Worm (Caenorhabditis elegans) whole organism, young adult: ENCODE measurements around the gene svh-11.

Source experiments
- B0019.2 ChIP-seq: fragments of 200-800 bp; sonication (Bioruptor generic); conservative IDR thresholded peaks from 2 replicates; pipeline ENCODE4 v1.3.6; 2022; ENCODE audit warnings: missing genetic modification reagents, missing genetic modification characterization, missing compliant biosample characterization
- B0261.1 ChIP-seq: sonication (generic microtip); optimal IDR thresholded peaks from 2 replicates; lab custom pipeline; 2016; ENCODE audit warnings: mild to moderate bottlenecking, missing genetic modification characterization, moderate library complexity, missing compliant biosample characterization
- C17E4.6 ChIP-seq: fragments of 200-800 bp; sonication (Bioruptor generic); IDR thresholded peaks from 2 replicates; pipeline ENCODE4 v1.3.6; 2022; ENCODE audit warnings: missing genetic modification reagents, missing genetic modification characterization, missing compliant biosample characterization
- Y56A3A.18 ChIP-seq: fragments of 200-800 bp; sonication (Bioruptor generic); IDR thresholded peaks from 2 replicates; pipeline ENCODE4 v1.3.6; 2022; ENCODE audit warnings: missing genetic modification reagents, missing genetic modification characterization, missing compliant biosample characterization
- attf-5 ChIP-seq: fragments of 200-800 bp; sonication (Bioruptor generic); optimal IDR thresholded peaks from 2 replicates; lab custom pipeline; 2018; ENCODE audit warnings: mild to moderate bottlenecking, missing genetic modification characterization, missing compliant biosample characterization
- cebp-1 ChIP-seq, 2 experiments: fragments of 200-800 bp in 1 of 2; sonication (Bioruptor generic) in 1 of 2; sonication (generic microtip) in 1 of 2; IDR thresholded peaks in 1 of 2; optimal IDR thresholded peaks in 1 of 2; 2 replicates each; pipeline versions ENCODE4 v1.3.6 to Lab custom; 2017 to 2022; ENCODE audit warnings: missing compliant biosample characterization in 2 of 2, missing genetic modification characterization in 2 of 2, mild to moderate bottlenecking in 1 of 2, missing genetic modification reagents in 1 of 2, moderate library complexity in 1 of 2
- gei-17 ChIP-seq: fragments of 200-800 bp; sonication (Bioruptor generic); optimal IDR thresholded peaks from 2 replicates; lab custom pipeline; 2018; ENCODE audit warnings: mild to moderate bottlenecking, missing genetic modification characterization, missing compliant biosample characterization
- him-1 ChIP-seq: sonication (generic microtip); optimal IDR thresholded peaks from 2 replicates; lab custom pipeline; 2016; ENCODE audit warnings: missing genotype, missing genetic modification reagents, missing genetic modification characterization, missing compliant biosample characterization
- hlh-12 ChIP-seq: sonication (generic microtip); optimal IDR thresholded peaks from 2 replicates; lab custom pipeline; 2016; ENCODE audit warnings: missing genetic modification characterization, missing compliant biosample characterization
- hlh-26 ChIP-seq: fragments of 200-800 bp; sonication (Bioruptor generic); conservative IDR thresholded peaks from 2 replicates; pipeline ENCODE4 v1.3.6; 2022; ENCODE audit warnings: missing genetic modification reagents, missing genetic modification characterization, missing compliant biosample characterization
- hmg-1.2 ChIP-seq: fragments of 200-800 bp; sonication (Bioruptor generic); IDR thresholded peaks from 2 replicates; pipeline ENCODE4 v1.3.6; 2022; ENCODE audit warnings: missing genetic modification reagents, missing genetic modification characterization, missing compliant biosample characterization
- hsf-1 ChIP-seq: fragments of 200-800 bp; sonication (Bioruptor generic); IDR thresholded peaks from 2 replicates; pipeline ENCODE4 v1.3.6; 2022; ENCODE audit warnings: missing genetic modification reagents, missing genetic modification characterization, missing compliant biosample characterization
- madf-6 ChIP-seq: fragments of 200-800 bp; sonication (Bioruptor generic); IDR thresholded peaks from 2 replicates; pipeline ENCODE4 v1.3.6; 2022; ENCODE audit warnings: missing genetic modification reagents, missing genetic modification characterization, missing compliant biosample characterization
- madf-8 ChIP-seq: fragments of 200-800 bp; sonication (Bioruptor generic); conservative IDR thresholded peaks from 2 replicates; pipeline ENCODE4 v1.3.6; 2022; ENCODE audit warnings: missing genetic modification reagents, missing genetic modification characterization, missing compliant biosample characterization
- mcd-1 ChIP-seq: fragments of 200-800 bp; sonication (Bioruptor generic); IDR thresholded peaks from 2 replicates; pipeline ENCODE4 v1.3.6; 2022; ENCODE audit warnings: missing genetic modification reagents, missing genetic modification characterization, missing compliant biosample characterization
- nfyb-1 ChIP-seq: fragments of 200-800 bp; sonication (Bioruptor generic); IDR thresholded peaks from 2 replicates; pipeline ENCODE4 v1.3.6; 2022; ENCODE audit warnings: missing genetic modification reagents, missing genetic modification characterization, missing compliant biosample characterization
- nhr-80 ChIP-seq: sonication (generic microtip); optimal IDR thresholded peaks from 2 replicates; lab custom pipeline; 2016; ENCODE audit warnings: missing genetic modification characterization, missing compliant biosample characterization
- rpc-1 ChIP-seq, 2 experiments: fragments of 150-350 bp in 1 of 2; sonication (generic microtip) in 1 of 2; optimal IDR thresholded peaks; 2 replicates each; lab custom pipeline; 2014 to 2018; ENCODE audit warnings: missing biosample characterization in 1 of 2, missing genetic modification characterization in 1 of 2, missing genetic modification reagents in 1 of 2, missing genotype in 1 of 2
- sea-2 ChIP-seq: fragments of 200-800 bp; sonication (Bioruptor generic); IDR thresholded peaks from 2 replicates; pipeline ENCODE4 v1.3.6; 2022; ENCODE audit warnings: missing genetic modification characterization, missing compliant biosample characterization
- tbp1 ChIP-seq: fragments of 200-800 bp; sonication (Bioruptor generic); optimal IDR thresholded peaks from 2 replicates; lab custom pipeline; 2018; ENCODE audit warnings: mild to moderate bottlenecking, missing genetic modification characterization, missing compliant biosample characterization
- unc-62 ChIP-seq: fragments of 150-350 bp; optimal IDR thresholded peaks from 2 replicates; lab custom pipeline; 2014; ENCODE audit warnings: missing biosample characterization, missing genetic modification reagents, missing genetic modification characterization
- zfh-2 ChIP-seq: fragments of 200-800 bp; sonication (Bioruptor generic); conservative IDR thresholded peaks from 2 replicates; pipeline ENCODE4 v1.3.6; 2022; ENCODE audit warnings: missing genetic modification reagents, missing genetic modification characterization, missing compliant biosample characterization
- ztf-18 ChIP-seq: sonication (generic microtip); optimal IDR thresholded peaks from 2 replicates; lab custom pipeline; 2016; ENCODE audit warnings: missing genotype, mild to moderate bottlenecking, missing genetic modification characterization, missing compliant biosample characterization
- ztf-6 ChIP-seq: fragments of 200-800 bp; sonication (Bioruptor generic); IDR thresholded peaks from 2 replicates; pipeline ENCODE4 v1.3.6; 2022; ENCODE audit warnings: missing genetic modification reagents, missing genetic modification characterization, missing compliant biosample characterization

svh-11 gene

DNA sequence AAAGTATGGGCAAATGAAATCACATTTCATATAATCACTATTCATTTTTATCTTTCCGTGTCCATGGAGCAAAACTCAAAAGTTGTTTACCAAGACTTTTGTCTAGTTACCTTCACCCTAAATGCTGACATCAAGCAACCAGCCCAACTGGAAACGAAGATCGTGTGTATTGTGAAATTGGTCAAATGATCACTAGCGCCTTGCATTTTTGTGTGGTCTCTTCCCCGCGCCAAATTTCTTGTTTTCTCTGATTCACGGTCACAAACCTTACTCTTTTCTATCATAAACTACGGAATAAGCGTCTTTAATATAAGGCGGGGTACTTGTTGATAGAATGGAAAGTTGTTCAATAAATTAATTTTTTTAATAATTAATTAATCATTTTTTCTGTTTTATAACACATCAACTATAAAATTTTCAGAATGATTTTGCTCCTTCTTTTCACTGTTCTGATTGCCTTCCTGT lies 43.3 kb downstream of the svh-11 start, which contains the start of gene cyp-33C7 (continued):
- TF ChIP-seq hlh-12 = no peak
- peak; percentile 95 for TF ChIP-seq cebp-1 (GFP tag; IDR thresholded peaks at IDR 0.05; lab: Robert Waterston, UW)
- peak; percentile 96 for TF ChIP-seq cebp-1 (tag; optimal IDR thresholded peaks at IDR 0.05; lab: Kevin White, UChicago)
- TF ChIP-seq B0261.1 (tag; lab: Kevin White, UChicago) = no peak
- no peak for TF ChIP-seq hsf-1 (GFP tag; lab: Robert Waterston, UW)
- peak; percentile 18; the same call in 1 of the 2 replicates for TF ChIP-seq hmg-1.2 (GFP tag; lab: Robert Waterston, UW)
- peak; percentile 85 for TF ChIP-seq nhr-80 (tag; lab: Kevin White, UChicago)
- peak; percentile 28 for TF ChIP-seq unc-62
- TF ChIP-seq tbp1 = no peak
- TF ChIP-seq B0019.2 (GFP tag; lab: Robert Waterston, UW) = no peak
- TF ChIP-seq C17E4.6 = no peak
- 0 out of 2 replicates have a peak, but pooled peaks have one; percentile 11 for TF ChIP-seq mcd-1 (GFP tag; lab: Robert Waterston, UW)
- no peak for TF ChIP-seq hlh-26
- no peak for TF ChIP-seq ztf-6 (GFP tag; lab: Robert Waterston, UW)
- TF ChIP-seq Y56A3A.18 (GFP tag; lab: Robert Waterston, UW) = no peak
- TF ChIP-seq gei-17 (GFP tag; lab: Kevin White, UChicago) = no peak
- no peak for TF ChIP-seq madf-8 (GFP tag; lab: Robert Waterston, UW)
- TF ChIP-seq rpc-1 (optimal IDR thresholded peaks at IDR 0.05; lab: Kevin White, UChicago) = no peak
- no peak for TF ChIP-seq rpc-1 (tag; optimal IDR thresholded peaks at IDR 0.05; lab: Kevin White, UChicago)
- no peak for TF ChIP-seq madf-6 (GFP tag; lab: Robert Waterston, UW)

DNA sequence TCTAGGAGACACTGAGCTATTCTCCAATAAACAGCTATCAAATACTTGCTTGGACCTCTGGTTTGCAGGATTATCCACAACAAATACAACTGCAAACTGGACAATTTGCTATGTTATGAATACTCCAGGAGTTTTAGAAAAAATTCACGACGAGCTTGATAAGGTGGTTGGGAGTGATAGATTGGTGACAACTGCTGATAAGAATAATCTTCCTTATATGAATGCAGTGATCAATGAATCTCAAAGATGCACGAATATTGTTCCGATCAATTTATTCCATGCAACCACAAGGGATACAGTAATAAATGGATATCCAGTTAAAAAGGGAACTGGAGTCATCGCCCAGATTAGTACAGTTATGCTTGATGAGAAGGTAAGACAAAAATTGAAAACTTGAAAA lies 44.9 kb downstream of the svh-11 start:
- TF ChIP-seq unc-62 (no peak), nfyb-1 (GFP tag; lab: Robert Waterston, UW) (no peak), nhr-80 (tag; lab: Kevin White, UChicago) (peak; percentile 31), sea-2 (GFP tag; lab: Robert Waterston, UW) (no peak)

DNA sequence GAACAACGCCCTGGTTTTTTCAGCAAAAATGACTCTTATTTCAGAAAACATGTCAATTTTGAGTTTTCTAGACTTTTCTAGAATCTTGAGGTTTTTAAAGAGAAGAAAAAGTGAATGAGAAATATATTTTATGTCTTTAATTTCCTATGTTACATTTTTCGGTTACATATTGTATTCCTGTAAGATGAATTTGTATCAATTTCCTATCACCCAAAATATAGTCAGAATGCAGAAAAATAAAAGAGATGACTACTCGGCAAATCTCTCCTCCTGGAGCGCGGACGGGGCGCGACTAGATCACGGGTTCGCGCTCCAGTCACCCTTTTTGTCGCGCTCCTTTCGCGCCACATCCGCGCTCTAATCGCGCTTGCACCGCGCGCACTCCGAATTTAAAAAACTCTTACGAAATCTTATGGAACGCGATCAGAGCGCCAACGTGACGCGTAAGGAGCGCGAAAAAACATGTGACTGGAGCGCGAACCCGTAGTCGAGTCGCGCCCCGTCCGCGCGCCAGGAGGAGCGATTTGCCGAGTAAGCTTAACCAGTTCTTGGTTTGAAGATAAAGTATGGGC lies 47.7 kb downstream of the svh-11 start, which contains the start of gene str-253:
Gene str-253 (minus strand): TSS at position 51 of the 572 bp plus-strand sequence.
- TF ChIP-seq cebp-1 (GFP tag; IDR thresholded peaks at IDR 0.05; lab: Robert Waterston, UW) = no peak
- peak; percentile 35 for TF ChIP-seq cebp-1 (tag; optimal IDR thresholded peaks at IDR 0.05; lab: Kevin White, UChicago)
- peak; percentile 68 for TF ChIP-seq zfh-2 (GFP tag; lab: Robert Waterston, UW)
- no peak for TF ChIP-seq ztf-18 (tag; lab: Kevin White, UChicago)
- TF ChIP-seq, all 124 proteins: peak for 2

DNA sequence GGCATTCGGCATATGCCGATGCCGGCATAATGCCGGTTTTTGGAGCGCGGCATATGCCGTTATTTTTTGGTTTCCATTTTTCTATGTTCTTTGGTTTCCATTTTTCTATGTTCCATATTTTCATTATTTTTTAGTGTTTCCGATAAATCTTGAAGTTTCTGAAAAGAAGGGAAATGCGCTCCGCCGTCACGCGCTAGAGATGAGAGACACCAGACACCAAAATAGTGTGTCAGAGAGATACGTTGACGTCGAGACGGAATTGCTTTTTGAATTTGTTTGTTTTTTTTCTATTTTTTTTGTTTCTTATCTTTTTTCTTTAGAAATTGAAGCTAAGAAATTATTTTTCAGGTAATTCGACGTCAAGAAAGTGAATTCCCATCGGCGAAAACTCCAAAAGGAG lies 48.3 kb downstream of the svh-11 start, which contains the start of gene F41B5.1:
Gene F41B5.1 (plus strand): TSS at position 343 of the 400 bp plus-strand sequence.
- TF ChIP-seq hmg-1.2 (GFP tag; lab: Robert Waterston, UW) = peak; percentile 85
- 0 out of 2 replicates have a peak, but pooled peaks have one; percentile 10 for TF ChIP-seq mcd-1 (GFP tag; lab: Robert Waterston, UW)
- TF ChIP-seq, all 124 proteins: peak for 2; not testable (repeated sequence) for 122

DNA sequence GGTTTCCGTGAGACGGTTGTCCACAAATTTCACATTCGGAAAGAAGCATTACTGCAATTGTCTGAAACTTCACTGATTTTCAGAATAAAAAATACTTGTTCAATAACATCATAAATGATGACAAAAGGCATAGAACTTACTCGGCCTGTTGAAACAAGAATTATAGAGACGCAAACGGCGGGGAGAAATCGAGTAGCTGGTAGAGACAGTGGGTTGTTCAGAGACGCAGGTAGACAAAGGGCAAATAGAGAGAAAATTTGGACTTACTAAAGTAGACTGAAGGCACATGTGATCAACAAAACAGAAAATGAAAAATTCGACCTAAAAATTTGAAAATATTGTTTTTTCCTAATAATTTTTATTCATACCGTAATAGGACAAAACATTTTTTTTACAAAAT lies 52.8 kb downstream of the svh-11 start, which contains the start of gene nhr-182:
Gene nhr-182 (minus strand): TSS at position 178 of the 400 bp plus-strand sequence.
- no peak for TF ChIP-seq cebp-1 (GFP tag; IDR thresholded peaks at IDR 0.05; lab: Robert Waterston, UW)
- peak; percentile 3 for TF ChIP-seq cebp-1 (tag; optimal IDR thresholded peaks at IDR 0.05; lab: Kevin White, UChicago)
- peak; percentile 76; the same call in 1 of the 2 replicates for TF ChIP-seq hmg-1.2 (GFP tag; lab: Robert Waterston, UW)
- TF ChIP-seq hsf-1 (GFP tag; lab: Robert Waterston, UW) = no peak
- TF ChIP-seq attf-5 = peak; percentile 2
- no peak for TF ChIP-seq him-1 (tag; lab: Kevin White, UChicago)
- TF ChIP-seq nhr-80 (tag; lab: Kevin White, UChicago) = peak; percentile 14
